Fruit fly (Drosophila melanogaster) Kc167 (cell line): Measurements from ENCODE around the gene Acyp.

ENCODE experiments used
- Sin3A ChIP-seq: fragments of >200 bp; optimal IDR thresholded peaks from 2 replicates; lab custom pipeline; 2018; ENCODE audit warnings: missing external identifiers
- insv ChIP-seq: fragments of >200 bp; optimal IDR thresholded peaks from 3 replicates; lab custom pipeline; 2018; ENCODE audit warnings: missing external identifiers
- psq ChIP-seq: fragments of >200 bp; optimal IDR thresholded peaks from 2 replicates; lab custom pipeline; 2017; ENCODE audit warnings: missing external identifiers
- ttk ChIP-seq: sonication (Bioruptor generic); optimal IDR thresholded peaks from 2 replicates; lab custom pipeline; 2017; ENCODE audit warnings: missing external identifiers

DNA sequence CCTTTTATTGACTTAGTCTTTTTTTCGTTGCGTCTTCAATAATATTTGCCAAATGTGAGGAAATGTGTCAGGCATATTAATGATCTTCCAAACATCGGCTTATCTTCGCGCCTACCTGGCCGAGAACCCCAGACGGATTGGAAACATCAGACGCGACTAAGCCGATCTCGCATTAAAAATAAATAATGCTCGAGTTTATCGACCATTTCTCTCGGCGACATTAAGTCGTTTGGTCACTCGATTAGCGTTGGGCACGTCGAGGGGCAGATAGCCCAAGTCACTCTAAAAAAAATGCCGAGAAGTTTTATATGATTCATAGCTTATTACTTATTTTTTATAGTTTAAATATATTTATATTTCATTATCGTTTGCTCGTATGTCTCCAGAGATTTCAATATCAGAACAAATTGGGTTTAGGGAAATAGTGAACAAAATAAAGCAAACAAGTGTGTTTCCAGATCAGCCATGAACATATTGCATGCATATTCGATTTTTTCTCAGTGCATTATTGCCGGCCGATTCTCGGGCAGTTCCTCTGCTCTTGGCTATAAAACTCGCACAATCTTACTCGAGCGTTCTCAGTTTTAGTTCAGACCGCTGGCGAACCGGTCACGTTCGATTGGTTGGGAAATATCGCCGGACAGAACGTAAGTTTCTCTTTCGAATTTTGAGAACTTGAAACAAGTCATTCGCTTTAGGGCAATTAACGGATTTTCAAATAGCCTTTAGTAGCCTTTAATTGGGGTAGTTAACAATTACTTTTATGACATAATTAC lies 6.6 kb upstream of the Acyp start, which contains the start of gene Ance:
- no peak for TF ChIP-seq insv (lab: Kevin White, UChicago)
- TF ChIP-seq psq (lab: Kevin White, UChicago), result no peak
- no peak for TF ChIP-seq Sin3A
- no peak for TF ChIP-seq ttk
